Worm (Caenorhabditis elegans) whole organism, mixed stage, embryonic: ENCODE data around the gene Y69A2AR.51.
A peak's percentile ranks its signal among the peaks of the same experiment; 100 is the strongest.

Experiments used
- M03D4.4 ChIP-seq: sonication (generic microtip); optimal IDR thresholded peaks from 2 replicates; lab custom pipeline; 2017; ENCODE audit warnings: mild to moderate bottlenecking, missing genetic modification characterization, missing compliant biosample characterization
- bed-3 ChIP-seq: fragments of 200-800 bp; sonication (Bioruptor generic); optimal IDR thresholded peaks from 3 replicates; lab custom pipeline; 2018; ENCODE audit warnings: mild to moderate bottlenecking, missing genetic modification characterization, moderate library complexity, missing compliant biosample characterization
- blmp-1 ChIP-seq: fragments of 150-350 bp; optimal IDR thresholded peaks from 2 replicates; lab custom pipeline; 2014; ENCODE audit warnings: missing biosample characterization, missing genetic modification characterization
- ceh-39 ChIP-seq: fragments of 150-350 bp; optimal IDR thresholded peaks from 2 replicates; lab custom pipeline; 2014; ENCODE audit warnings: missing biosample characterization, missing genetic modification characterization
- ceh-43 ChIP-seq: fragments of 200-800 bp; sonication (Bioruptor generic); optimal IDR thresholded peaks from 2 replicates; lab custom pipeline; 2018; ENCODE audit warnings: mild to moderate bottlenecking, missing genetic modification characterization, moderate library complexity, missing compliant biosample characterization
- ceh-83 ChIP-seq: fragments of 200-800 bp; sonication (Bioruptor generic); optimal IDR thresholded peaks from 2 replicates; lab custom pipeline; 2018; ENCODE audit warnings: mild to moderate bottlenecking, missing genetic modification characterization, missing compliant biosample characterization
- ces-1 ChIP-seq: fragments of 150-350 bp; optimal IDR thresholded peaks from 2 replicates; lab custom pipeline; 2014; ENCODE audit warnings: missing biosample characterization, missing genetic modification reagents, missing genetic modification characterization
- cnd-1 ChIP-seq: fragments of 200-800 bp; sonication (Bioruptor generic); optimal IDR thresholded peaks from 2 replicates; lab custom pipeline; 2018; ENCODE audit warnings: mild to moderate bottlenecking, missing genetic modification characterization, missing compliant biosample characterization
- drap-1 ChIP-seq: fragments of 200-800 bp; sonication (Bioruptor generic); optimal IDR thresholded peaks from 3 replicates; lab custom pipeline; 2018; ENCODE audit warnings: mild to moderate bottlenecking, missing genetic modification characterization, missing compliant biosample characterization
- elt-1 ChIP-seq: sonication (generic microtip); optimal IDR thresholded peaks from 2 replicates; lab custom pipeline; 2017; ENCODE audit warnings: missing genetic modification characterization, mild to moderate bottlenecking, missing compliant biosample characterization, antibody characterized with exemption, moderate library complexity, borderline replicate concordance; ENCODE audit not compliant: insufficient read depth
- elt-3 ChIP-seq: fragments of 150-350 bp; optimal IDR thresholded peaks from 2 replicates; lab custom pipeline; 2014; ENCODE audit warnings: missing biosample characterization, missing genetic modification characterization
- hlh-1 ChIP-seq: fragments of 150-350 bp; optimal IDR thresholded peaks from 2 replicates; lab custom pipeline; 2014; ENCODE audit warnings: missing biosample characterization, missing genetic modification reagents, missing genetic modification characterization
- lin-13 ChIP-seq: fragments of 150-350 bp; optimal IDR thresholded peaks from 2 replicates; lab custom pipeline; 2014; ENCODE audit warnings: missing biosample characterization, missing genetic modification characterization
- lin-32 ChIP-seq: fragments of 200-800 bp; sonication (Bioruptor generic); optimal IDR thresholded peaks from 2 replicates; lab custom pipeline; 2018; ENCODE audit warnings: mild to moderate bottlenecking, missing genetic modification characterization, missing compliant biosample characterization
- lsy-2 ChIP-seq: fragments of 150-350 bp; optimal IDR thresholded peaks from 2 replicates; lab custom pipeline; 2014; ENCODE audit warnings: missing biosample characterization, missing genetic modification characterization
- mab-5 ChIP-seq: fragments of 150-350 bp; optimal IDR thresholded peaks from 2 replicates; lab custom pipeline; 2014; ENCODE audit warnings: missing biosample characterization, missing genetic modification characterization
- mep-1 ChIP-seq: fragments of 150-350 bp; optimal IDR thresholded peaks from 2 replicates; lab custom pipeline; 2017; ENCODE audit warnings: missing biosample characterization, missing genetic modification reagents, missing genetic modification characterization, inconsistent platforms
- mls-2 ChIP-seq: sonication (generic microtip); optimal IDR thresholded peaks from 2 replicates; lab custom pipeline; 2016; ENCODE audit warnings: mild to moderate bottlenecking, missing genetic modification characterization, moderate library complexity, missing compliant biosample characterization
- nhr-12 ChIP-seq: fragments of 150-350 bp; optimal IDR thresholded peaks from 2 replicates; lab custom pipeline; 2014; ENCODE audit warnings: missing biosample characterization, missing genetic modification characterization
- nhr-2 ChIP-seq: fragments of 150-350 bp; optimal IDR thresholded peaks from 2 replicates; lab custom pipeline; 2014; ENCODE audit warnings: missing biosample characterization, missing genetic modification characterization
- nhr-237 ChIP-seq: fragments of 150-350 bp; optimal IDR thresholded peaks from 2 replicates; lab custom pipeline; 2014; ENCODE audit warnings: missing biosample characterization, missing genetic modification characterization
- nhr-76 ChIP-seq: sonication (generic microtip); optimal IDR thresholded peaks from 2 replicates; lab custom pipeline; 2017; ENCODE audit warnings: missing biosample characterization, missing genetic modification characterization
- pha-4 ChIP-seq: fragments of 150-350 bp; optimal IDR thresholded peaks from 2 replicates; lab custom pipeline; 2018; ENCODE audit warnings: missing biosample characterization, missing genetic modification reagents, missing genetic modification characterization
- sem-2 ChIP-seq: fragments of 200-800 bp; sonication (Bioruptor generic); optimal IDR thresholded peaks from 2 replicates; lab custom pipeline; 2018; ENCODE audit warnings: mild to moderate bottlenecking, missing genetic modification characterization, missing compliant biosample characterization
- snpc-4 ChIP-seq: fragments of 150-350 bp; optimal IDR thresholded peaks from 2 replicates; lab custom pipeline; 2014; ENCODE audit warnings: missing biosample characterization, missing genetic modification characterization
- sptf-1 ChIP-seq: sonication (generic microtip); optimal IDR thresholded peaks from 2 replicates; lab custom pipeline; 2017; ENCODE audit warnings: mild to moderate bottlenecking, missing genetic modification characterization, moderate library complexity, missing compliant biosample characterization
- tbx-8 ChIP-seq: fragments of 200-800 bp; sonication (Bioruptor generic); optimal IDR thresholded peaks from 2 replicates; lab custom pipeline; 2018; ENCODE audit warnings: mild to moderate bottlenecking, missing genetic modification characterization, moderate library complexity, missing compliant biosample characterization
- unc-120 ChIP-seq: sonication (generic microtip); optimal IDR thresholded peaks from 2 replicates; lab custom pipeline; 2017; ENCODE audit warnings: missing genetic modification characterization, missing compliant biosample characterization; ENCODE audit not compliant: poor library complexity, severe bottlenecking
- unc-62 ChIP-seq: fragments of 150-350 bp; optimal IDR thresholded peaks from 2 replicates; lab custom pipeline; 2014; ENCODE audit warnings: missing biosample characterization, missing genetic modification reagents, missing genetic modification characterization

Y69A2AR.51 gene

ce11 chrIV:2568267-2568666, 3.9 kb upstream of the Y69A2AR.51 start, which contains the start of the genes Y69A2AR.25 and Y69A2AR.12:
Gene Y69A2AR.25, minus strand, starts transcription at chrIV:2568367.
Gene Y69A2AR.12, plus strand, starts transcription at chrIV:2568614.
- TF ChIP-seq nhr-12 (tag; lab: Kevin White, UChicago) (no peak), ces-1 (GFP tag; lab: Kevin White, UChicago) (no peak), mls-2 (tag; lab: Kevin White, UChicago) (no peak), sem-2 (GFP tag; lab: Kevin White, UChicago) (no peak), sptf-1 (tag; lab: Kevin White, UChicago) (no peak), lin-32 (GFP tag; lab: Kevin White, UChicago) (no peak), elt-1 (tag; lab: Kevin White, UChicago) (no peak), mab-5 (tag; lab: Kevin White, UChicago) (no peak), hlh-1 (tag; lab: Kevin White, UChicago) (no peak), nhr-237 (tag; lab: Kevin White, UChicago) (no peak), unc-62 (GFP tag; lab: Kevin White, UChicago) (no peak), ceh-83 (GFP tag; lab: Kevin White, UChicago) (no peak), unc-120 (tag; lab: Kevin White, UChicago) (no peak)

DNA sequence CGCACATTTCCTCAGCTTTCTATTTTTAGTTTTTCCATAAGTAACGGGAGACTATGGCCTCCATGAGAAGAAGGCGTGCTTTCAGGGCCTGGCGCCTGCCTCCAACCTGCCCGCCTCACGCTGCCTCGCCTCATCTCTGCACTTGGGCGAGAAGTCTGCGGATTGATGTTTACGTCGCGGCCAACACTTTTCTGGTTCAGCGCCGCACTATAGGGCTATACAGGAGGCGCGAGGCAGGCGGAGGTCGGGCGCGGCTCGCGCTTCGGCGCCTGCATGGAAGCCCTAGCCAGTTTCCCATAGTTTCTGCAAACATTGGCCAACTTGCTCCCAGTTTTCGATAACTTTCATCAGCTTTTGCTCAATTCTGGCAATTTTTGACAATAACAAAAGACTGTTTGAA, 915 bp downstream of the Y69A2AR.51 start:
- TF ChIP-seq drap-1 (GFP tag; lab: Kevin White, UChicago) = no peak

DNA sequence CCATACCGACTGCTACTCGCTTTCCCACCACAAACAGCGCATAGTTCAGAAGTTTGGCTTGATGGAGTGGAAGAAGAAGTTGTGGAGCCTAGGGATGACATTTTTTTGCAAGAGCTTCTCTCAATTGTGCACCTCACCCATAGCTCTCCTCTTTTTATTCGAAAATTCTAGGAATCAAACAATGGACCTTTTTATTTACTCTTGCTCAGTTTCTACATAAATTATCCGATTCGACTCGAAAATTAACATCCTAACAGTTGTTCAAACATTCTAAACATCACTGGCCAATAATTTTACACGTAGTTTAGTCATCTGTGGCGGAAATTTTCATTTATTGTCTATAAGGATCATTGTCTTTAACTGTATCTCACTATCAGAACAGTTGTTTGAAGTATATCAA, 9.3 kb downstream of the Y69A2AR.51 start, which contains the start of gene nhr-242:
TSS of gene nhr-242 (minus strand) at position 101 of the 400 bp plus-strand sequence.
- TF ChIP-seq nhr-76 (tag; lab: Kevin White, UChicago) (no peak), M03D4.4 (no peak), elt-1 (tag; lab: Kevin White, UChicago) (no peak), ceh-39 (tag; lab: Kevin White, UChicago) (no peak), tbx-8 (no peak), sptf-1 (tag; lab: Kevin White, UChicago) (no peak), snpc-4 (tag; lab: Kevin White, UChicago) (no peak), lin-13 (tag; lab: Kevin White, UChicago) (no peak), bed-3 (no peak), ceh-83 (GFP tag; lab: Kevin White, UChicago) (no peak), unc-120 (tag; lab: Kevin White, UChicago) (no peak), lin-32 (GFP tag; lab: Kevin White, UChicago) (no peak)

DNA sequence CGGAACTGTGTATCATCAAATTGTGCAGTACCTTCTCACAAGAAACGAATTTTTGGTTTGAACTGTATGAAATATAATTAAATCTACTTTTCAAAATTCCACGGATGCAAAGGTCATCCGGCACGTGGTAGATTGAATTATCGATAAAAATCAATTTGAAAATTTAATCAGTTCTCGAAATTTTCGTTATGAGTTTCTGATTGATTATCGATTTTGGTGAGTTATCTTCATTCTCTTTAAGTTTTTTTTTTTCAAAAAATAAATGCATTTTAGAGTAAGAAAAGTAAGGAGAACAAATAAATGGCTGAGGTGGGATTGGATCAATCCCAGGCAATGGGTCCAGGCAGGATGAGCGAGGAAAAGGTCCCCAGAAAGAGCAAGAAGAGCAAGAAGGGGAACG, 25.2 kb downstream of the Y69A2AR.51 start, which contains the start of gene Y69A2AR.47:
TSS of gene Y69A2AR.47 (plus strand) at position 301 of the 400 bp plus-strand sequence.
- TF ChIP-seq hlh-1 (tag; lab: Kevin White, UChicago) (no peak), ceh-83 (GFP tag; lab: Kevin White, UChicago) (no peak)

DNA sequence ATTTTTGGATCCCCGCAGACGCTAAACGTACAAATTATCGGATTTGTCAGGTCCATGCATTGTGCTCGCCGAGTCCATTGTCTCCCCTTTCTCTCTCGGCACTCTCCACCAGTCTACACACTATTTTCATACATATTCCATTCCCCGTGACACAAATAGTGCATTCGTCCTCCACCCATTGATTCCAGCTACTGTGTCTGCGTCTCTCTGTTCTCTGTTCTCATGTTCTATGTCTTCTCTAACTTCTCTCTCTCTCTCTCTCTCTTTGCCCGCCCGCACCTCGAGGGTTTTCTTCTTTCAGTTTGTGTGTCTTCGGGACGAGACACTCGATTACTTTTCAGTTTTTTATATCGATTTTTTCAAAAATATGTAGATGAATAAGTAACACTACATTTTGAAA, 27.4 kb downstream of the Y69A2AR.51 start:
- TF ChIP-seq unc-120 (tag; lab: Kevin White, UChicago) = peak; percentile 53
- peak; percentile 48 for TF ChIP-seq mab-5 (tag; lab: Kevin White, UChicago)
- no peak for TF ChIP-seq ceh-43
- peak; percentile 8 for TF ChIP-seq nhr-2 (tag; lab: Kevin White, UChicago)
- TF ChIP-seq ces-1 (GFP tag; lab: Kevin White, UChicago) = peak; percentile 70
- no peak for TF ChIP-seq snpc-4 (tag; lab: Kevin White, UChicago)
- TF ChIP-seq elt-1 (tag; lab: Kevin White, UChicago) = no peak
- TF ChIP-seq mep-1 (tag; lab: Kevin White, UChicago) = peak; percentile 83
- peak; percentile 81 for TF ChIP-seq pha-4 (tag; lab: Kevin White, UChicago)
- TF ChIP-seq lin-13 (tag; lab: Kevin White, UChicago) = peak; percentile 10
- TF ChIP-seq blmp-1 = no peak
- no peak for TF ChIP-seq bed-3
- peak; percentile 27 for TF ChIP-seq sptf-1 (tag; lab: Kevin White, UChicago)
- TF ChIP-seq lsy-2 = peak; percentile 40
- TF ChIP-seq cnd-1 = peak; percentile 5
- no peak for TF ChIP-seq elt-3 (tag; lab: Kevin White, UChicago)
- TF ChIP-seq mls-2 (tag; lab: Kevin White, UChicago) = peak; percentile 45
- TF ChIP-seq unc-62 (GFP tag; lab: Kevin White, UChicago) = peak; percentile 67
- peak; percentile 78 for TF ChIP-seq ceh-39 (tag; lab: Kevin White, UChicago)
- peak; percentile 79 for TF ChIP-seq hlh-1 (tag; lab: Kevin White, UChicago)
- TF ChIP-seq nhr-237 (tag; lab: Kevin White, UChicago) = peak; percentile 14
